Worm (Caenorhabditis elegans) whole organism, late embryonic: ENCODE results near the gene str-130.

Experiments used
- hlh-6 ChIP-seq: sonication (generic microtip); optimal IDR thresholded peaks from 2 replicates; lab custom pipeline; 2016; ENCODE audit warnings: missing genotype, missing genetic modification characterization, missing compliant biosample characterization
- odd-2 ChIP-seq: sonication (generic microtip); optimal IDR thresholded peaks from 2 replicates; lab custom pipeline; 2017; ENCODE audit warnings: antibody characterized with exemption, mild to moderate bottlenecking, missing genetic modification characterization, missing compliant biosample characterization
- tbx-2 ChIP-seq: sonication (generic microtip); optimal IDR thresholded peaks from 2 replicates; lab custom pipeline; 2016; ENCODE audit warnings: missing genetic modification characterization, missing compliant biosample characterization

ce11 chrV:8110816-8111215 lies 20.3 kb upstream of the str-130 start:
- TF ChIP-seq hlh-6 = no peak
- TF ChIP-seq tbx-2 (tag; lab: Kevin White, UChicago) = no peak
- no peak for TF ChIP-seq odd-2 (tag; lab: Kevin White, UChicago)
